Fruit fly (Drosophila melanogaster) Kc167 (cell line): ENCODE measurements around the gene CG8679.

Experiments
- Myc ChIP-seq: fragments of >200 bp; optimal IDR thresholded peaks from 2 replicates; lab custom pipeline; 2017; ENCODE audit warnings: missing external identifiers
- psq ChIP-seq: fragments of >200 bp; optimal IDR thresholded peaks from 2 replicates; lab custom pipeline; 2017; ENCODE audit warnings: missing external identifiers

DNA sequence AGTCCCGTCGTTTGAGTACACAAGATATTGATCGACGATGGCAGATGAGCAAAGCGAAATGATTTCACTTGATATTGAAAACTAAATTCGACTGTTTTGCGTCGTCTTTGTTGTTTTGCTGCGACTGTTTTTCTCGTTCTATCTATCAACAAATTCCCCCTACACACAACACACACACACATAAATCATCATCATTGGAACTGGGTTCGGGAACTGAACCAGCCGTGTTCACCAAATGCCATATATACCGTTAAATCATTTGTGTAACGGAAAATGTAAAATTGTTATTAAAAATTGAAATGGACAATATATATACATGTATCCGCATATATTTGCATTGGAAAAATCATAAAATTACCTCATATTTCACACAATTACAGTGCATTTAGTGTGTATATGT is 2.1 kb upstream of the CG8679 start, which contains the start of gene Atg18b:
- no peak for TF ChIP-seq Myc
- no peak for TF ChIP-seq psq
